Fruit fly (Drosophila melanogaster) whole organism, pupa: ENCODE measurements around the gene Nepl15.
A peak's percentile ranks its signal among the peaks of the same experiment; 100 is the strongest.

Source experiments
- CG10348 ChIP-seq: fragments of 200-800 bp; sonication (Bioruptor generic); IDR thresholded peaks from 2 replicates; pipeline ENCODE4 v1.3.6; 2022; ENCODE audit warnings: missing biosample characterization, missing genetic modification characterization
- CG12605 ChIP-seq: fragments of 200-800 bp; sonication (Bioruptor generic); IDR thresholded peaks from 2 replicates; pipeline ENCODE4 v1.3.6; 2022; ENCODE audit warnings: missing biosample characterization, missing genetic modification characterization
- CG13204 ChIP-seq: fragments of 200-800 bp; sonication (Bioruptor generic); optimal IDR thresholded peaks from 2 replicates; lab custom pipeline; 2018; ENCODE audit warnings: missing biosample characterization, mild to moderate bottlenecking, missing genetic modification characterization, moderate library complexity
- CG14655 ChIP-seq: fragments of 200-800 bp; sonication (Bioruptor generic); optimal IDR thresholded peaks from 3 replicates; lab custom pipeline; 2017; ENCODE audit warnings: mild to moderate bottlenecking, missing biosample characterization, missing genetic modification reagents, missing genetic modification characterization
- CG15710 ChIP-seq: fragments of 200-800 bp; sonication (Bioruptor generic); optimal IDR thresholded peaks from 2 replicates; lab custom pipeline; 2018; ENCODE audit warnings: missing biosample characterization, mild to moderate bottlenecking, missing genetic modification characterization, moderate library complexity
- CG17806 ChIP-seq: fragments of 200-800 bp; sonication (Bioruptor generic); optimal IDR thresholded peaks from 2 replicates; lab custom pipeline; 2018; ENCODE audit warnings: missing biosample characterization, mild to moderate bottlenecking, missing genetic modification characterization, moderate library complexity
- CG32121 ChIP-seq: fragments of 200-800 bp; sonication (Bioruptor generic); IDR thresholded peaks from 2 replicates; pipeline ENCODE4 v1.3.6; 2022; ENCODE audit warnings: missing biosample characterization, missing genetic modification characterization
- CG34367 ChIP-seq: fragments of 200-800 bp; sonication (Bioruptor generic); optimal IDR thresholded peaks from 2 replicates; lab custom pipeline; 2018; ENCODE audit warnings: missing biosample characterization, mild to moderate bottlenecking, missing genetic modification characterization
- CG4496 ChIP-seq: fragments of 200-800 bp; sonication (Bioruptor generic); IDR thresholded peaks from 3 replicates; pipeline ENCODE4 v1.3.6; 2022; ENCODE audit warnings: missing biosample characterization, missing genetic modification characterization
- CG8159 ChIP-seq: fragments of 200-800 bp; sonication (Bioruptor generic); optimal IDR thresholded peaks from 3 replicates; lab custom pipeline; 2018; ENCODE audit warnings: missing biosample characterization, mild to moderate bottlenecking, missing genetic modification characterization, moderate library complexity
- CG8301 ChIP-seq: fragments of 200-800 bp; sonication (Bioruptor generic); optimal IDR thresholded peaks from 2 replicates; lab custom pipeline; 2018; ENCODE audit warnings: missing biosample characterization, mild to moderate bottlenecking, missing genetic modification characterization
- CG9948 ChIP-seq: fragments of 200-800 bp; sonication (Bioruptor generic); optimal IDR thresholded peaks from 2 replicates; lab custom pipeline; 2018; ENCODE audit warnings: missing biosample characterization, mild to moderate bottlenecking, missing genetic modification characterization, moderate library complexity
- D1 ChIP-seq: fragments of 200-800 bp; sonication (Bioruptor generic); optimal IDR thresholded peaks from 2 replicates; lab custom pipeline; 2018; ENCODE audit warnings: missing biosample characterization, mild to moderate bottlenecking, missing genetic modification characterization, moderate library complexity
- EcR ChIP-seq: fragments of 200-800 bp; sonication (Bioruptor generic); optimal IDR thresholded peaks from 3 replicates; lab custom pipeline; 2019; ENCODE audit warnings: missing biosample characterization, missing genetic modification characterization, mild to moderate bottlenecking, moderate library complexity, missing genetic modification reagents
- Ets98B ChIP-seq: fragments of 200-800 bp; sonication (Bioruptor generic); IDR thresholded peaks from 2 replicates; pipeline ENCODE4 v1.3.6; 2022; ENCODE audit warnings: missing biosample characterization, missing genetic modification characterization
- Pif1A ChIP-seq: fragments of 200-800 bp; sonication (Bioruptor generic); optimal IDR thresholded peaks from 3 replicates; lab custom pipeline; 2016; ENCODE audit warnings: missing biosample characterization, missing genetic modification characterization
- Pif1B ChIP-seq: fragments of 200-800 bp; sonication (Bioruptor generic); optimal IDR thresholded peaks from 3 replicates; lab custom pipeline; 2016; ENCODE audit warnings: missing biosample characterization, missing genetic modification characterization
- Snoo ChIP-seq: fragments of 200-800 bp; sonication (Bioruptor generic); optimal IDR thresholded peaks from 3 replicates; lab custom pipeline; 2017; ENCODE audit warnings: missing biosample characterization, mild to moderate bottlenecking, missing genetic modification characterization, inconsistent platforms
- fd96Ca ChIP-seq: fragments of 200-800 bp; sonication (Bioruptor generic); IDR thresholded peaks from 3 replicates; pipeline ENCODE4 v1.3.6; 2022; ENCODE audit warnings: missing biosample characterization, missing genetic modification characterization
- gl ChIP-seq: fragments of 200-800 bp; sonication (Bioruptor generic); optimal IDR thresholded peaks from 2 replicates; lab custom pipeline; 2018; ENCODE audit warnings: missing biosample characterization, mild to moderate bottlenecking, missing genetic modification characterization
- rn ChIP-seq: fragments of 200-800 bp; sonication (Bioruptor generic); IDR thresholded peaks from 2 replicates; pipeline ENCODE4 v1.3.6; 2022; ENCODE audit warnings: missing biosample characterization, missing genetic modification characterization

Nepl15 gene

dm6 chr3R:22766072-22766471 is at the start of gene Nepl15:
Gene Nepl15, minus strand, starts transcription at chr3R:22766172.
- TF ChIP-seq rn (no peak), CG15710 (tag; lab: Kevin White, UChicago) (no peak), Pif1B (no peak), CG4496 (GFP tag; lab: Robert Waterston, UW) (no peak), fd96Ca (GFP tag; lab: Robert Waterston, UW) (no peak), CG34367 (tag; lab: Kevin White, UChicago) (no peak), CG32121 (no peak), EcR (GFP tag; lab: Kevin White, UChicago) (no peak), Snoo (no peak), CG8159 (tag; lab: Kevin White, UChicago) (no peak), Ets98B (GFP tag; lab: Robert Waterston, UW) (no peak), D1 (tag; lab: Kevin White, UChicago) (no peak), CG17806 (no peak), gl (tag; lab: Kevin White, UChicago) (no peak), CG10348 (no peak), CG8301 (tag; lab: Kevin White, UChicago) (no peak), Pif1A (no peak), CG9948 (tag; lab: Kevin White, UChicago) (no peak), CG13204 (no peak), CG12605 (GFP tag; lab: Robert Waterston, UW) (no peak)

- no peak for TF ChIP-seq CG13204
- TF ChIP-seq CG32121 = no peak
- TF ChIP-seq EcR (GFP tag; lab: Kevin White, UChicago) = no peak
- TF ChIP-seq CG8159 (tag; lab: Kevin White, UChicago) = no peak
- no peak for TF ChIP-seq CG9948 (tag; lab: Kevin White, UChicago)
- TF ChIP-seq Snoo = no peak
- no peak for TF ChIP-seq Pif1A
- TF ChIP-seq CG17806 = no peak
- TF ChIP-seq CG15710 (tag; lab: Kevin White, UChicago) = no peak
- TF ChIP-seq rn = no peak
- TF ChIP-seq gl (tag; lab: Kevin White, UChicago) = no peak
Observed at dm6 chr3R:22810277-22810676, 44.3 kb upstream of the Nepl15 start.

- no peak for TF ChIP-seq Pif1B
- peak; percentile 16 for TF ChIP-seq CG8159 (tag; lab: Kevin White, UChicago)
Observed at dm6 chr3R:22807132-22807531, 41.2 kb upstream of the Nepl15 start.

dm6 chr3R:22803655-22804341 is 37.8 kb upstream of the Nepl15 start, which contains the start of gene CG7031:
Gene CG7031, plus strand, starts transcription at chr3R:22804291.
- peak; percentile 33; the same call in 1 of the 2 replicates for TF ChIP-seq CG32121
- no peak for TF ChIP-seq CG17806
- no peak for TF ChIP-seq Snoo
- TF ChIP-seq CG4496 (GFP tag; lab: Robert Waterston, UW) = peak; percentile 65
- no peak for TF ChIP-seq rn
- no peak for TF ChIP-seq gl (tag; lab: Kevin White, UChicago)
- TF ChIP-seq, all 21 proteins: peak for 2

- TF ChIP-seq gl (tag; lab: Kevin White, UChicago) = no peak
- no peak for TF ChIP-seq Pif1A
- TF ChIP-seq EcR (GFP tag; lab: Kevin White, UChicago) = no peak
- TF ChIP-seq CG14655 = no peak
- TF ChIP-seq fd96Ca (GFP tag; lab: Robert Waterston, UW) = no peak
- TF ChIP-seq CG8301 (tag; lab: Kevin White, UChicago) = no peak
- no peak for TF ChIP-seq CG4496 (GFP tag; lab: Robert Waterston, UW)
- no peak for TF ChIP-seq Pif1B
- TF ChIP-seq CG34367 (tag; lab: Kevin White, UChicago) = no peak
Observed at dm6 chr3R:22793953-22794352, 28.0 kb upstream of the Nepl15 start.

dm6 chr3R:22789106-22789505 is 23.1 kb upstream of the Nepl15 start:
- no peak for TF ChIP-seq Snoo

- no peak for TF ChIP-seq CG14655
- no peak for TF ChIP-seq CG17806
Observed at dm6 chr3R:22784674-22785316, 18.8 kb upstream of the Nepl15 start.

dm6 chr3R:22781412-22781811 is 15.4 kb upstream of the Nepl15 start:
- TF ChIP-seq Snoo (no peak), D1 (tag; lab: Kevin White, UChicago) (no peak), rn (no peak), CG17806 (no peak), CG9948 (tag; lab: Kevin White, UChicago) (no peak), Pif1B (peak; percentile 54), CG13204 (peak; percentile 32), fd96Ca (GFP tag; lab: Robert Waterston, UW) (peak; percentile 95), Ets98B (GFP tag; lab: Robert Waterston, UW) (peak; percentile 96), gl (tag; lab: Kevin White, UChicago) (no peak), CG14655 (peak; percentile 28), Pif1A (peak; percentile 57), EcR (GFP tag; lab: Kevin White, UChicago) (peak; percentile 28), CG12605 (GFP tag; lab: Robert Waterston, UW) (peak; percentile 74), CG32121 (peak; percentile 95), CG15710 (tag; lab: Kevin White, UChicago) (peak; percentile 16), CG4496 (GFP tag; lab: Robert Waterston, UW) (peak; percentile 82), CG10348 (no peak), CG8159 (tag; lab: Kevin White, UChicago) (no peak)
